Worm (Caenorhabditis elegans): Measurements from ENCODE around the gene ftt-2.

- TF ChIP-seq ama-1 (optimal IDR thresholded peaks at IDR 0.05) (no peak), jun-1 (tag; optimal IDR thresholded peaks at IDR 0.05) (no peak), egl-27 (tag; optimal IDR thresholded peaks at IDR 0.05) (no peak)
Measured at ce11 chrX:11623442-11623841, 18.2 kb upstream of the ftt-2 start.

All from whole organism, L4 larva.